Fruit fly (Drosophila melanogaster) whole organism, wandering third instar larva: ENCODE measurements around the gene Rassf.

ENCODE experiments used
- CG32264 ChIP-seq: fragments of 200-800 bp; sonication (Bioruptor generic); optimal IDR thresholded peaks from 2 replicates; lab custom pipeline; 2016; ENCODE audit warnings: missing biosample characterization, missing genetic modification characterization
- Dfd ChIP-seq: fragments of >200 bp; optimal IDR thresholded peaks from 2 replicates; lab custom pipeline; 2017; ENCODE audit warnings: missing biosample characterization, missing genetic modification characterization
- Mio ChIP-seq: sonication (Bioruptor generic); optimal IDR thresholded peaks from 2 replicates; lab custom pipeline; 2016; ENCODE audit warnings: missing biosample characterization, missing genetic modification characterization
- N ChIP-seq: fragments of >200 bp; optimal IDR thresholded peaks from 2 replicates; lab custom pipeline; 2018; ENCODE audit warnings: missing biosample characterization, missing external identifiers, missing genetic modification characterization
- OdsH ChIP-seq: fragments of 200-800 bp; sonication (Bioruptor generic); optimal IDR thresholded peaks from 2 replicates; lab custom pipeline; 2016; ENCODE audit warnings: missing biosample characterization, mild to moderate bottlenecking, missing genetic modification characterization
- br ChIP-seq: fragments of 200-800 bp; sonication (Bioruptor generic); optimal IDR thresholded peaks from 2 replicates; lab custom pipeline; 2016; ENCODE audit warnings: missing biosample characterization, missing genetic modification characterization
- brk ChIP-seq: fragments of 200-800 bp; sonication (Bioruptor generic); optimal IDR thresholded peaks from 2 replicates; lab custom pipeline; 2016; ENCODE audit warnings: missing biosample characterization, mild to moderate bottlenecking, missing genetic modification characterization
- dsf ChIP-seq: sonication (Bioruptor generic); optimal IDR thresholded peaks from 2 replicates; lab custom pipeline; 2016; ENCODE audit warnings: missing biosample characterization, missing genetic modification characterization, borderline replicate concordance
- h ChIP-seq: fragments of 200-800 bp; sonication (Bioruptor generic); optimal IDR thresholded peaks from 3 replicates; lab custom pipeline; 2016; ENCODE audit warnings: missing biosample characterization, mild to moderate bottlenecking, missing genetic modification characterization
- rgr ChIP-seq: fragments of 200-800 bp; sonication (Bioruptor generic); optimal IDR thresholded peaks from 3 replicates; lab custom pipeline; 2016; ENCODE audit warnings: missing biosample characterization, mild to moderate bottlenecking, missing genetic modification characterization
- usp ChIP-seq: fragments of >200 bp; optimal IDR thresholded peaks from 2 replicates; lab custom pipeline; 2017; ENCODE audit warnings: missing biosample characterization, missing genetic modification characterization

- TF ChIP-seq rgr (GFP tag; lab: Kevin White, UChicago) (no peak), dsf (GFP tag; lab: Kevin White, UChicago) (no peak), br (no peak), h (GFP tag; lab: Kevin White, UChicago) (peak; percentile 4), brk (no peak), OdsH (GFP tag; lab: Kevin White, UChicago) (no peak), CG32264 (GFP tag; lab: Kevin White, UChicago) (no peak), Mio (GFP tag; lab: Kevin White, UChicago) (no peak), Dfd (GFP tag; lab: Kevin White, UChicago) (no peak), N (GFP tag; lab: Kevin White, UChicago) (no peak), usp (GFP tag; lab: Kevin White, UChicago) (no peak)
Observed at dm6 chr3R:23139634-23140010, 21.9 kb upstream of the Rassf start.
